Fruit fly (Drosophila melanogaster) whole organism, embryonic: ENCODE results near the gene CG15283.

Source experiments
- Ada2b ChIP-seq: fragments of 200-800 bp; sonication (Bioruptor generic); IDR thresholded peaks from 2 replicates; pipeline ENCODE4 v1.3.6; 2022; ENCODE audit warnings: missing biosample characterization, missing genetic modification characterization
- Asciz ChIP-seq: fragments of 200-800 bp; sonication (Bioruptor generic); optimal IDR thresholded peaks from 2 replicates; lab custom pipeline; 2017; ENCODE audit warnings: missing biosample characterization, mild to moderate bottlenecking, missing genetic modification characterization, missing genetic modification reagents
- CG11723 ChIP-seq: fragments of 200-800 bp; sonication (Bioruptor generic); optimal IDR thresholded peaks from 2 replicates; lab custom pipeline; 2017; ENCODE audit warnings: missing biosample characterization, mild to moderate bottlenecking, missing genetic modification characterization
- CG14710 ChIP-seq: fragments of 200-800 bp; sonication (Bioruptor generic); optimal IDR thresholded peaks from 3 replicates; lab custom pipeline; 2019; ENCODE audit warnings: missing biosample characterization, mild to moderate bottlenecking, missing genetic modification characterization, moderate library complexity
- CG15601 ChIP-seq: fragments of 200-800 bp; sonication (Bioruptor generic); optimal IDR thresholded peaks from 3 replicates; lab custom pipeline; 2019; ENCODE audit warnings: missing biosample characterization, mild to moderate bottlenecking, missing genetic modification characterization, moderate library complexity
- CG2678 ChIP-seq: fragments of 200-800 bp; sonication (Bioruptor generic); optimal IDR thresholded peaks from 3 replicates; lab custom pipeline; 2019; ENCODE audit warnings: missing biosample characterization, mild to moderate bottlenecking, missing genetic modification characterization, moderate library complexity
- CG30431 ChIP-seq: fragments of 200-800 bp; sonication (Bioruptor generic); optimal IDR thresholded peaks from 2 replicates; lab custom pipeline; 2017; ENCODE audit warnings: missing biosample characterization, missing genetic modification characterization
- CG32772 ChIP-seq: fragments of 200-800 bp; sonication (Bioruptor generic); IDR thresholded peaks from 2 replicates; pipeline ENCODE4 v1.3.6; 2022; ENCODE audit warnings: missing biosample characterization, missing genetic modification characterization
- CG3407 ChIP-seq: fragments of 200-800 bp; sonication (Bioruptor generic); optimal IDR thresholded peaks from 2 replicates; lab custom pipeline; 2018; ENCODE audit warnings: missing biosample characterization, mild to moderate bottlenecking, missing genetic modification characterization
- CG34224 ChIP-seq: fragments of 200-800 bp; sonication (Bioruptor generic); IDR thresholded peaks from 3 replicates; pipeline ENCODE4 v1.3.6; 2022; ENCODE audit warnings: missing biosample characterization, missing genetic modification characterization; ENCODE audit not compliant: partially characterized antibody
- CG34422 ChIP-seq: fragments of 200-800 bp; sonication (Bioruptor generic); IDR thresholded peaks from 3 replicates; pipeline ENCODE4 v1.3.6; 2022; ENCODE audit warnings: missing biosample characterization, missing genetic modification characterization
- CG5180 ChIP-seq: fragments of 200-800 bp; sonication (Bioruptor generic); optimal IDR thresholded peaks from 3 replicates; lab custom pipeline; 2017; ENCODE audit warnings: missing biosample characterization, missing genetic modification characterization, mild to moderate bottlenecking, moderate library complexity, missing genetic modification reagents
- CG6272 ChIP-seq: fragments of 200-800 bp; sonication (Bioruptor generic); IDR thresholded peaks from 2 replicates; pipeline ENCODE4 v1.3.6; 2022; ENCODE audit warnings: missing biosample characterization, missing genetic modification characterization
- CG6689 ChIP-seq: fragments of 200-800 bp; sonication (Bioruptor generic); IDR thresholded peaks from 2 replicates; pipeline ENCODE4 v1.3.6; 2022; ENCODE audit warnings: missing biosample characterization, missing genetic modification characterization
- CG6765 ChIP-seq: fragments of 200-800 bp; sonication (Bioruptor generic); optimal IDR thresholded peaks from 3 replicates; lab custom pipeline; 2017; ENCODE audit warnings: missing biosample characterization, mild to moderate bottlenecking, missing genetic modification characterization
- CG6813 ChIP-seq: fragments of 200-800 bp; sonication (Bioruptor generic); optimal IDR thresholded peaks from 2 replicates; lab custom pipeline; 2017; ENCODE audit warnings: missing biosample characterization, missing genetic modification characterization, mild to moderate bottlenecking, moderate library complexity, missing genetic modification reagents
- CG8089 ChIP-seq: fragments of 200-800 bp; sonication (Bioruptor generic); optimal IDR thresholded peaks from 3 replicates; lab custom pipeline; 2016; ENCODE audit warnings: missing biosample characterization, missing genetic modification characterization
- CG8478 ChIP-seq: fragments of >200 bp; optimal IDR thresholded peaks from 2 replicates; lab custom pipeline; 2018
- CoRest ChIP-seq: fragments of 200-800 bp; sonication (Bioruptor generic); optimal IDR thresholded peaks from 3 replicates; lab custom pipeline; 2018; ENCODE audit warnings: missing biosample characterization, mild to moderate bottlenecking, missing genetic modification characterization, moderate library complexity
- D19B ChIP-seq: fragments of 200-800 bp; sonication (Bioruptor generic); optimal IDR thresholded peaks from 2 replicates; lab custom pipeline; 2017; ENCODE audit warnings: missing biosample characterization, mild to moderate bottlenecking, missing genetic modification characterization
- Dad ChIP-seq: fragments of 200-800 bp; sonication (Bioruptor generic); optimal IDR thresholded peaks from 3 replicates; lab custom pipeline; 2016; ENCODE audit warnings: missing biosample characterization, missing genetic modification characterization
- Fer1 ChIP-seq: fragments of 200-800 bp; sonication (Bioruptor generic); optimal IDR thresholded peaks from 2 replicates; lab custom pipeline; 2017; ENCODE audit warnings: missing biosample characterization, mild to moderate bottlenecking, missing genetic modification characterization
- Gsc ChIP-seq: fragments of 200-800 bp; sonication (Bioruptor generic); IDR thresholded peaks from 2 replicates; pipeline ENCODE4 v1.3.6; 2022; ENCODE audit warnings: missing biosample characterization, missing genetic modification characterization
- HmgZ ChIP-seq: fragments of 200-800 bp; sonication (Bioruptor generic); optimal IDR thresholded peaks from 2 replicates; lab custom pipeline; 2018; ENCODE audit warnings: missing biosample characterization, mild to moderate bottlenecking, missing genetic modification characterization
- Med ChIP-seq: fragments of 200-800 bp; sonication (Bioruptor generic); peaks from one replicate; lab custom pipeline; 2016; ENCODE audit warnings: missing biosample characterization, missing genetic modification characterization, mild to moderate bottlenecking, inconsistent platforms, moderate library complexity
- NK7.1 ChIP-seq: fragments of 200-800 bp; sonication (Bioruptor generic); optimal IDR thresholded peaks from 3 replicates; lab custom pipeline; 2016; ENCODE audit warnings: missing biosample characterization, missing genetic modification characterization
- Nf-YC ChIP-seq: fragments of 200-800 bp; optimal IDR thresholded peaks from 3 replicates; lab custom pipeline; 2019; ENCODE audit warnings: missing biosample characterization, mild to moderate bottlenecking, missing genetic modification characterization, moderate library complexity
- Opbp ChIP-seq: fragments of 200-800 bp; sonication (Bioruptor generic); IDR thresholded peaks from 3 replicates; pipeline ENCODE4 v1.3.6; 2022; ENCODE audit warnings: missing biosample characterization, missing genetic modification characterization; ENCODE audit not compliant: partially characterized antibody
- Xbp1 ChIP-seq: fragments of 200-800 bp; sonication (Bioruptor generic); optimal IDR thresholded peaks from 3 replicates; lab custom pipeline; 2016; ENCODE audit warnings: missing biosample characterization, mild to moderate bottlenecking, missing genetic modification characterization
- Xrp1 ChIP-seq: fragments of 200-800 bp; sonication (Bioruptor generic); IDR thresholded peaks from 2 replicates; pipeline ENCODE4 v1.3.6; 2022; ENCODE audit warnings: missing biosample characterization, missing genetic modification characterization
- ac ChIP-seq: fragments of 200-800 bp; sonication (Bioruptor generic); optimal IDR thresholded peaks from 3 replicates; lab custom pipeline; 2017; ENCODE audit warnings: missing biosample characterization, mild to moderate bottlenecking, missing genetic modification characterization
- bigmax ChIP-seq: fragments of 200-800 bp; sonication (Bioruptor generic); optimal IDR thresholded peaks from 2 replicates; lab custom pipeline; 2018; ENCODE audit warnings: missing biosample characterization, mild to moderate bottlenecking, missing genetic modification characterization
- disco-r ChIP-seq: fragments of 200-800 bp; sonication (Bioruptor generic); optimal IDR thresholded peaks from 2 replicates; lab custom pipeline; 2016; ENCODE audit warnings: missing biosample characterization, missing genetic modification characterization
- fd64A ChIP-seq: fragments of 200-800 bp; sonication (Bioruptor generic); optimal IDR thresholded peaks from 3 replicates; lab custom pipeline; 2018; ENCODE audit warnings: missing biosample characterization, mild to moderate bottlenecking, missing genetic modification characterization
- gfzf ChIP-seq: fragments of 200-800 bp; sonication (Bioruptor generic); optimal IDR thresholded peaks from 2 replicates; lab custom pipeline; 2016; ENCODE audit warnings: missing biosample characterization, mild to moderate bottlenecking, missing genetic modification characterization, moderate library complexity
- grau ChIP-seq: fragments of 200-800 bp; optimal IDR thresholded peaks from 3 replicates; lab custom pipeline; 2019; ENCODE audit warnings: missing biosample characterization, mild to moderate bottlenecking, missing genetic modification characterization, moderate library complexity
- jumu ChIP-seq: fragments of 200-800 bp; sonication (Bioruptor generic); optimal IDR thresholded peaks from 3 replicates; lab custom pipeline; 2016; ENCODE audit warnings: missing biosample characterization, missing genetic modification characterization
- klu ChIP-seq: fragments of 200-800 bp; sonication (Bioruptor generic); IDR thresholded peaks from 2 replicates; pipeline ENCODE4 v1.3.6; 2022; ENCODE audit warnings: missing biosample characterization, missing genetic modification characterization
- tio ChIP-seq: fragments of 200-800 bp; sonication (Bioruptor generic); optimal IDR thresholded peaks from 2 replicates; lab custom pipeline; 2017; ENCODE audit warnings: missing biosample characterization, missing genetic modification characterization, inconsistent platforms

The CG15283 gene

dm6 chr2L:14490097-14491070 lies 39.7 kb upstream of the CG15283 start, which contains the start of gene noc (continued):
- TF ChIP-seq CG6689 (GFP tag; lab: Robert Waterston, UW) (peak; percentile 5; the same call in 1 of the 2 replicates), CG6765 (GFP tag; lab: Kevin White, UChicago) (no peak), klu (GFP tag; lab: Robert Waterston, UW) (no peak), CG14710 (tag; lab: Kevin White, UChicago) (peak; percentile 8), jumu (GFP tag; lab: Kevin White, UChicago) (peak; percentile 9), CG34422 (GFP tag; lab: Robert Waterston, UW) (peak; percentile 52; the same call in 1 of the 3 replicates), gfzf (GFP tag; lab: Kevin White, UChicago) (no peak), CG5180 (GFP tag; lab: Kevin White, UChicago) (peak; percentile 11), CG34224 (GFP tag; lab: Robert Waterston, UW) (peak; percentile 77), CG8478 (lab: Kevin White, UChicago) (peak; percentile 90), CG15601 (peak; percentile 71), CG8089 (GFP tag; lab: Kevin White, UChicago) (peak; percentile 50), Nf-YC (tag; lab: Kevin White, UChicago) (peak; percentile 99), CG30431 (GFP tag; lab: Kevin White, UChicago) (no peak), Opbp (GFP tag; lab: Robert Waterston, UW) (peak; percentile 64; the same call in 2 of the 3 replicates), Fer1 (GFP tag; lab: Kevin White, UChicago) (peak; percentile 71), CG32772 (no peak), Dad (peak; percentile 32), CG2678 (tag; lab: Kevin White, UChicago) (peak; percentile 30), Gsc (no peak), D19B (GFP tag; lab: Kevin White, UChicago) (no peak), tio (GFP tag; lab: Kevin White, UChicago) (no peak), CG11723 (peak; percentile 37), CG3407 (GFP tag; lab: Kevin White, UChicago) (peak; percentile 3), ac (peak; percentile 48), CG6813 (peak; percentile 38), Med (GFP tag; lab: Kevin White, UChicago) (peak; percentile 87), fd64A (GFP tag; lab: Kevin White, UChicago) (peak; percentile 36), Asciz (GFP tag; lab: Kevin White, UChicago) (peak; percentile 9), Xrp1 (GFP tag; lab: Robert Waterston, UW) (0 out of 2 replicates have a peak, but pooled peaks have one; percentile 13), Xbp1 (GFP tag; lab: Kevin White, UChicago) (peak; percentile 9), HmgZ (peak; percentile 14), Ada2b (GFP tag; lab: Robert Waterston, UW) (0 out of 2 replicates have a peak, but pooled peaks have one; percentile 13), NK7.1 (GFP tag; lab: Kevin White, UChicago) (peak; percentile 22), disco-r (GFP tag; lab: Kevin White, UChicago) (peak; percentile 7), bigmax (GFP tag; lab: Kevin White, UChicago) (peak; percentile 81), grau (peak; percentile 37), CoRest (tag; lab: Kevin White, UChicago) (peak; percentile 8), CG6272 (GFP tag; lab: Robert Waterston, UW) (no peak)
- TF ChIP-seq, all 482 proteins: peak for 253
